Worm (Caenorhabditis elegans) whole organism, L4 larva: ENCODE results near the gene srz-97.

Experiments
- D1046.2 ChIP-seq: fragments of 200-800 bp; sonication (Bioruptor generic); IDR thresholded peaks from 2 replicates; pipeline ENCODE4 v1.3.6; 2022; ENCODE audit warnings: missing genetic modification characterization, missing compliant biosample characterization
- F44E2.7 ChIP-seq: fragments of 200-800 bp; sonication (Bioruptor generic); IDR thresholded peaks from 2 replicates; pipeline ENCODE4 v2.1.2; 2022; ENCODE audit warnings: missing genetic modification characterization, missing compliant biosample characterization
- F49E8.2 ChIP-seq: sonication (generic microtip); optimal IDR thresholded peaks from 2 replicates; lab custom pipeline; 2016; ENCODE audit warnings: missing compliant biosample characterization, mild to moderate bottlenecking, missing genetic modification characterization, borderline replicate concordance
- R02D3.7 ChIP-seq: fragments of 150-350 bp; sonication (generic microtip); optimal IDR thresholded peaks from 3 replicates; lab custom pipeline; 2014; ENCODE audit warnings: missing biosample characterization, missing genetic modification characterization
- Y105C5A.15 ChIP-seq: fragments of 200-800 bp; sonication (Bioruptor generic); IDR thresholded peaks from 2 replicates; pipeline ENCODE4 v1.3.6; 2022; ENCODE audit warnings: missing genetic modification characterization, missing compliant biosample characterization
- ZK337.2 ChIP-seq: fragments of 200-800 bp; sonication (Bioruptor generic); IDR thresholded peaks from 2 replicates; pipeline ENCODE4 v1.3.6; 2022; ENCODE audit warnings: missing genetic modification reagents, missing genetic modification characterization, missing compliant biosample characterization
- aly-2 ChIP-seq: sonication (generic microtip); optimal IDR thresholded peaks from 2 replicates; lab custom pipeline; 2018; ENCODE audit warnings: missing biosample characterization, missing genetic modification characterization
- ceh-20 ChIP-seq: fragments of 200-800 bp; sonication (Bioruptor generic); IDR thresholded peaks from 2 replicates; pipeline ENCODE4 v1.3.6; 2022; ENCODE audit warnings: missing genetic modification reagents, missing genetic modification characterization, missing compliant biosample characterization
- ceh-32 ChIP-seq: sonication (generic microtip); optimal IDR thresholded peaks from 2 replicates; lab custom pipeline; 2016; ENCODE audit warnings: mild to moderate bottlenecking, missing genetic modification characterization, missing compliant biosample characterization; ENCODE audit not compliant: poor library complexity
- cey-2 ChIP-seq: sonication (generic microtip); optimal IDR thresholded peaks from 3 replicates; lab custom pipeline; 2017; ENCODE audit warnings: missing genetic modification characterization, mild to moderate bottlenecking, missing compliant biosample characterization, antibody characterized with exemption, borderline replicate concordance; ENCODE audit not compliant: insufficient read depth
- daf-16 ChIP-seq, 3 experiments: sonication (generic microtip); optimal IDR thresholded peaks; 2 replicates each; lab custom pipeline; 2016 to 2017; ENCODE audit warnings: missing genetic modification characterization in 3 of 3, missing genetic modification reagents in 3 of 3, mild to moderate bottlenecking in 2 of 3, missing compliant biosample characterization in 2 of 3, missing biosample characterization in 1 of 3, moderate library complexity in 1 of 3
- daf-19 ChIP-seq: fragments of 200-800 bp; sonication (Bioruptor generic); conservative IDR thresholded peaks from 2 replicates; pipeline ENCODE4 v1.3.6; 2022; ENCODE audit warnings: missing genetic modification characterization, missing compliant biosample characterization
- dmd-8 ChIP-seq: fragments of 200-800 bp; sonication (Bioruptor generic); IDR thresholded peaks from 2 replicates; pipeline ENCODE4 v1.3.6; 2022; ENCODE audit warnings: missing genetic modification characterization, missing compliant biosample characterization
- dmd-9 ChIP-seq: fragments of 200-800 bp; sonication (Bioruptor generic); IDR thresholded peaks from 2 replicates; pipeline ENCODE4 v1.3.6; 2022; ENCODE audit warnings: missing genetic modification reagents, missing genetic modification characterization, missing compliant biosample characterization
- dpl-1 ChIP-seq: fragments of 150-350 bp; optimal IDR thresholded peaks from 2 replicates; lab custom pipeline; 2014; ENCODE audit warnings: missing biosample characterization, missing genetic modification reagents, missing genetic modification characterization
- egl-27 ChIP-seq: sonication (generic microtip); optimal IDR thresholded peaks from 3 replicates; lab custom pipeline; 2017; ENCODE audit warnings: missing biosample characterization, missing genetic modification reagents, missing genetic modification characterization
- fos-1 ChIP-seq: fragments of 150-350 bp; optimal IDR thresholded peaks from 2 replicates; lab custom pipeline; 2014; ENCODE audit warnings: missing biosample characterization, missing genetic modification characterization
- gei-8 ChIP-seq: fragments of 200-800 bp; sonication (Bioruptor generic); optimal IDR thresholded peaks from 2 replicates; lab custom pipeline; 2018; ENCODE audit warnings: mild to moderate bottlenecking, missing genetic modification characterization, missing compliant biosample characterization
- jun-1 ChIP-seq: fragments of 150-350 bp; optimal IDR thresholded peaks from 2 replicates; lab custom pipeline; 2014; ENCODE audit warnings: missing biosample characterization, missing genetic modification reagents, missing genetic modification characterization
- lim-7 ChIP-seq: fragments of 200-800 bp; sonication (Bioruptor generic); IDR thresholded peaks from 2 replicates; pipeline ENCODE4 v1.3.6; 2022; ENCODE audit warnings: missing genetic modification characterization, missing compliant biosample characterization
- lin-29 ChIP-seq: fragments of 200-800 bp; sonication (Bioruptor generic); IDR thresholded peaks from 2 replicates; pipeline ENCODE4 v1.3.6; 2022; ENCODE audit warnings: missing genetic modification reagents, missing genetic modification characterization, missing compliant biosample characterization
- lin-38 ChIP-seq: fragments of 200-800 bp; sonication (Bioruptor generic); IDR thresholded peaks from 2 replicates; pipeline ENCODE4 v1.3.6; 2022; ENCODE audit warnings: missing genetic modification reagents, missing genetic modification characterization, missing compliant biosample characterization
- lir-3 ChIP-seq: sonication (generic microtip); optimal IDR thresholded peaks from 2 replicates; lab custom pipeline; 2016; ENCODE audit warnings: mild to moderate bottlenecking, missing genetic modification characterization, missing compliant biosample characterization
- lsy-2 ChIP-seq, 2 experiments: fragments of 150-350 bp in 1 of 2; sonication (generic microtip) in 1 of 2; optimal IDR thresholded peaks; 2 replicates each; lab custom pipeline; 2014 to 2017; ENCODE audit warnings: missing biosample characterization in 2 of 2, missing genetic modification characterization in 2 of 2
- madf-9 ChIP-seq: fragments of 200-800 bp; sonication (Bioruptor generic); conservative IDR thresholded peaks from 2 replicates; pipeline ENCODE4 v1.3.6; 2022; ENCODE audit warnings: missing genetic modification reagents, missing genetic modification characterization, missing compliant biosample characterization
- mep-1 ChIP-seq: fragments of 150-350 bp; sonication (generic microtip); optimal IDR thresholded peaks from 3 replicates; lab custom pipeline; 2014; ENCODE audit warnings: missing biosample characterization, missing genetic modification characterization
- mxl-2 ChIP-seq: fragments of 200-800 bp; sonication (Bioruptor generic); conservative IDR thresholded peaks from 2 replicates; pipeline ENCODE4 v1.3.6; 2022; ENCODE audit warnings: missing genetic modification reagents, missing genetic modification characterization, missing compliant biosample characterization
- mxl-3 ChIP-seq: fragments of 200-800 bp; sonication (Bioruptor generic); optimal IDR thresholded peaks from 2 replicates; lab custom pipeline; 2018; ENCODE audit warnings: mild to moderate bottlenecking, missing genetic modification characterization, missing compliant biosample characterization
- nhr-111 ChIP-seq: fragments of 200-800 bp; sonication (Bioruptor generic); optimal IDR thresholded peaks from 2 replicates; lab custom pipeline; 2018; ENCODE audit warnings: mild to moderate bottlenecking, missing genetic modification characterization, missing compliant biosample characterization
- nhr-41 ChIP-seq: fragments of 200-800 bp; sonication (Bioruptor generic); IDR thresholded peaks from 2 replicates; pipeline ENCODE4 v1.3.6; 2022; ENCODE audit warnings: missing genetic modification reagents, missing genetic modification characterization, missing compliant biosample characterization
- nhr-6 ChIP-seq: fragments of 150-350 bp; optimal IDR thresholded peaks from 2 replicates; lab custom pipeline; 2014; ENCODE audit warnings: missing biosample characterization, missing genetic modification characterization
- nhr-76 ChIP-seq: fragments of 150-350 bp; optimal IDR thresholded peaks from 2 replicates; lab custom pipeline; 2014; ENCODE audit warnings: missing biosample characterization, missing genetic modification characterization
- pha-4 ChIP-seq, 2 experiments: fragments of 150-350 bp in 1 of 2; fragments of 200-800 bp in 1 of 2; sonication (Bioruptor generic) in 1 of 2; IDR thresholded peaks in 1 of 2; optimal IDR thresholded peaks in 1 of 2; 2 replicates each; pipeline versions ENCODE4 v1.3.6 to Lab custom; 2014 to 2022; ENCODE audit warnings: missing genetic modification characterization in 2 of 2, missing genetic modification reagents in 2 of 2, missing biosample characterization in 1 of 2, missing compliant biosample characterization in 1 of 2
- pqm-1 ChIP-seq: sonication (generic microtip); optimal IDR thresholded peaks from 2 replicates; lab custom pipeline; 2017; ENCODE audit warnings: missing biosample characterization, missing genetic modification characterization
- saeg-2 ChIP-seq: fragments of 200-800 bp; sonication (Bioruptor generic); IDR thresholded peaks from 2 replicates; pipeline ENCODE4 v1.3.6; 2022; ENCODE audit warnings: missing genetic modification reagents, missing genetic modification characterization, missing compliant biosample characterization
- skn-1 ChIP-seq: fragments of 150-350 bp; optimal IDR thresholded peaks from 2 replicates; lab custom pipeline; 2014; ENCODE audit warnings: missing biosample characterization, missing genetic modification characterization
- spr-1 ChIP-seq: sonication (generic microtip); optimal IDR thresholded peaks from 2 replicates; lab custom pipeline; 2016; ENCODE audit warnings: mild to moderate bottlenecking, missing genetic modification characterization, missing compliant biosample characterization
- unc-130 ChIP-seq: sonication (generic microtip); optimal IDR thresholded peaks from 2 replicates; lab custom pipeline; 2016; ENCODE audit warnings: missing genetic modification reagents, missing genetic modification characterization, missing compliant biosample characterization
- unc-62 ChIP-seq, 3 experiments: fragments of 150-350 bp in 1 of 3; sonication (generic microtip); optimal IDR thresholded peaks in 2 of 3; peaks in 1 of 3; 1 replicate in 1 of 3; 2 replicates in 2 of 3; lab custom pipeline; 2014 to 2017; ENCODE audit warnings: missing biosample characterization in 3 of 3, missing genetic modification characterization in 3 of 3, missing genetic modification reagents in 3 of 3, missing genotype in 1 of 3
- zfp-2 ChIP-seq: sonication (generic microtip); optimal IDR thresholded peaks from 2 replicates; lab custom pipeline; 2016; ENCODE audit warnings: mild to moderate bottlenecking, missing genetic modification characterization, missing compliant biosample characterization
- zip-11 ChIP-seq: fragments of 200-800 bp; sonication (Bioruptor generic); IDR thresholded peaks from 2 replicates; pipeline ENCODE4 v1.3.6; 2022; ENCODE audit warnings: missing genetic modification characterization, missing compliant biosample characterization
- ztf-7 ChIP-seq: fragments of 150-350 bp; optimal IDR thresholded peaks from 2 replicates; lab custom pipeline; 2014; ENCODE audit warnings: missing biosample characterization, missing genetic modification characterization

The srz-97 gene

DNA sequence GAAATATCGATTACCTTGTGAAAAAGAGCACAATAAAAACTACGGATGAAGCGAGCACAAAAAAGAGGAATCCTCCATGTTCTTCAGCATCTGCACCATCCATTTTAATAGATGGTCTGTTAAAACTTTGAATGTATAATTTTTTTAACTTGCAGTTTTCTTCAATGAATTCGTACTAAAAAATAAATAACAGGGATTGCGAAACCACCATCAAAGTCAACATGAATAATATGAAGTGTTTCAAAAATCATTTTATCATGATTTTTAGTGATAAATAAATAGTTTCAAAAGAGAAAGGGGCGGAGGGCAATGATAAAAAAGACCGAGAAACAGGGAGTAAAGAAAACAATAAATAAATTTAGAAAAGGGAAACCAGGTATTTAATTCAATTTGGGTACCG lies 46.7 kb downstream of the srz-97 start, which contains the start of gene dhs-22:
Gene dhs-22, minus strand, starts transcription at position 116 of the 400 bp plus-strand sequence.
- TF ChIP-seq dpl-1 (GFP tag; lab: Kevin White, UChicago) (no peak), mep-1 (tag; lab: Kevin White, UChicago) (peak; percentile 36), pha-4 (GFP tag; IDR thresholded peaks at IDR 0.05; lab: Robert Waterston, UW) (peak; percentile 49; the same call in 1 of the 2 replicates), pha-4 (tag; optimal IDR thresholded peaks at IDR 0.05; lab: Kevin White, UChicago) (no peak), egl-27 (tag; lab: Kevin White, UChicago) (no peak), lir-3 (no peak), daf-16 (GFP tag; optimal IDR thresholded peaks at IDR 0.05; lab: Kevin White, UChicago) (no peak), daf-16 (tag; optimal IDR thresholded peaks at IDR 0.05; lab: Kevin White, UChicago) (peak; percentile 81), lsy-2 (tag; optimal IDR thresholded peaks at IDR 0.05; lab: Kevin White, UChicago) (no peak), pqm-1 (peak; percentile 24), lin-38 (GFP tag; lab: Robert Waterston, UW) (0 out of 2 replicates have a peak, but pooled peaks have one; percentile 44), nhr-41 (GFP tag; lab: Robert Waterston, UW) (no peak)

DNA sequence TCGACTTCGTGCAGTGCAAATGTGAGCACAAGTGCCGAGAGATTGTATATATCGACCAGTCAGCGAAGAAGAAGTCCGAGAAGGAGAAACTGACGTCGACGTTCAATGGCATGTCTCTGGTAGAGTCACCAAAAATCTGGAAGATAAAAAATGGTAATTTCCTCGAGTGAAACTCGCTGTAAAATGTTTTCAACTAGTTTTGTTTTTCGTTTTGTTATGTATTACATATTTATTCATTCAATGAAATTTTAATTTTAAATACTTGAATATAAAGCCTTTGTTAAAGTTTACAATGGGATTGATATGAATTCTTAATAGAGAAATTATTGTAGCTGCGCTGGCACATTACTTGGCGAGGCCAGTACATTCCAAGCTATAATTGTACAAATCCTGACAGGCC lies 48.2 kb downstream of the srz-97 start:
- TF ChIP-seq aly-2 (tag; lab: Kevin White, UChicago) (no peak), lin-38 (GFP tag; lab: Robert Waterston, UW) (peak; percentile 26; the same call in 1 of the 2 replicates), ztf-7 (tag; lab: Kevin White, UChicago) (no peak)

DNA sequence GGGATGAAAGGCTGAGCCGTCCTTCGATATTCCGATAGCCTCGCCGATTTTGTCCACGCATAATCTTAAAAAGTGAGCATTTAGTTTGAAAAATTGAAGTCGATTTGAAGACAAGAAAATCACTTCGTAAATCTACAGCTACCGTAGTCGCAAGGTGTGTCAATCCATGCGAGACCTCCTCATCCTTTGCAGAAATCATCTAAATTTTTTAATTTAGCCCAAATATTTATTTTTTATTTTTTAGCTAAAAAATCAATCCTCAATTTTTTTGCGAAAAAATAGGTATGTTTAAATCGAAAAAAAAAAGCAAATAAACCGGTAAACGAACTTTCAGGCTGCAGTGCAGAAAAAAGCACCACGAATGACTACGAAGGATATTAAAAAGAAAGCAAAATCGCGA lies 50.3 kb downstream of the srz-97 start, which contains the start of the genes nxf-2 and set-31:
Gene nxf-2, minus strand, starts transcription at position 101 of the 400 bp plus-strand sequence.
Gene set-31, plus strand, starts transcription at position 169 of the 400 bp plus-strand sequence.
- TF ChIP-seq unc-62 (GFP tag; optimal IDR thresholded peaks at IDR 0.05 in 1 of 2; lab: Kevin White, UChicago) (peak in 1 of 2 experiments; percentile 19), unc-62 (tag; optimal IDR thresholded peaks at IDR 0.05; lab: Kevin White, UChicago) (no peak), lsy-2 (tag; optimal IDR thresholded peaks at IDR 0.05; lab: Kevin White, UChicago) (peak in 1 of 2 experiments; percentile 19), skn-1 (no peak), ceh-20 (GFP tag; lab: Robert Waterston, UW) (no peak), aly-2 (tag; lab: Kevin White, UChicago) (no peak), F49E8.2 (no peak), nhr-76 (tag; lab: Kevin White, UChicago) (no peak), Y105C5A.15 (no peak), daf-19 (GFP tag; lab: Robert Waterston, UW) (no peak), daf-16 (GFP tag; optimal IDR thresholded peaks at IDR 0.05; lab: Kevin White, UChicago) (no peak), daf-16 (tag; optimal IDR thresholded peaks at IDR 0.05; lab: Kevin White, UChicago) (no peak), D1046.2 (GFP tag; lab: Robert Waterston, UW) (no peak), zfp-2 (tag; lab: Kevin White, UChicago) (no peak), R02D3.7 (tag; lab: Kevin White, UChicago) (peak; percentile 39), lin-29 (GFP tag; lab: Robert Waterston, UW) (no peak), mep-1 (tag; lab: Kevin White, UChicago) (no peak), lim-7 (GFP tag; lab: Robert Waterston, UW) (no peak), jun-1 (tag; lab: Kevin White, UChicago) (no peak), mxl-3 (GFP tag; lab: Kevin White, UChicago) (no peak), mxl-2 (GFP tag; lab: Robert Waterston, UW) (no peak), madf-9 (GFP tag; lab: Robert Waterston, UW) (no peak), ceh-32 (tag; lab: Kevin White, UChicago) (no peak)

DNA sequence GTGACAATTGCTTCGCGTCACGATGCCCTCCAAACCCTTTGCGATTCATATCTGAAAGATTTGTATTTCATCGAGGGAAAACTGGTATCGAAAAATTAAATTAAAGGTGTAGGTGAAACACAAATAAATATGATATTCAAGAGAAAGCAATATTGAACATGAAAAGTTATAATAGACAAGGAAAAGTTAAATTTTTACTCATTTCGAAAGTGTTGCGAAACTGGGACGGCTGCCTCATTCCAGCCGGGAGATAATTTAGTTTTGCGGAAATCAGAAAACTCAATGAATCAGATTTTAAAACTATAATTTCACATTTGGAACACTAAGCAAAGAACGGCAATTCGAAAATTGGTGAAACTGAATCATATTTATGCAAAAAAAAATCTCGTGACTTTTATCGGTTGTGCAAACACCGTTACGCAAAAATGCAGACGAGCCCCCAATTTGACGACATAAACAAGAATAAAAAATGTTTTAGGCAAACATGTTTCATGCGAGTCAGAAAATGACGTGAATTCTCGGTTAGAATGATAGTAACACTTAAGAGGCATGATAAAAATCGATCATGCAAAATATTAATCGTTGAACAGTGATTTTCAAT lies 53.0 kb downstream of the srz-97 start, which contains the start of the genes nxf-1 and C15H11.11:
Gene nxf-1, minus strand, starts transcription at position 51 of the 601 bp plus-strand sequence.
Gene C15H11.11, plus strand, starts transcription at position 536 of the 601 bp plus-strand sequence.
- TF ChIP-seq saeg-2 (GFP tag; lab: Robert Waterston, UW) (no peak), dmd-8 (GFP tag; lab: Robert Waterston, UW) (no peak), dmd-9 (GFP tag; lab: Robert Waterston, UW) (no peak), zip-11 (no peak), unc-130 (no peak), jun-1 (tag; lab: Kevin White, UChicago) (no peak), nhr-111 (GFP tag; lab: Kevin White, UChicago) (no peak), cey-2 (tag; lab: Kevin White, UChicago) (no peak), ztf-7 (tag; lab: Kevin White, UChicago) (peak; percentile 74), fos-1 (no peak), dpl-1 (GFP tag; lab: Kevin White, UChicago) (peak; percentile 68), egl-27 (tag; lab: Kevin White, UChicago) (no peak), nhr-6 (tag; lab: Kevin White, UChicago) (peak; percentile 73), gei-8 (GFP tag; lab: Kevin White, UChicago) (no peak), spr-1 (tag; lab: Kevin White, UChicago) (peak; percentile 35), nhr-41 (GFP tag; lab: Robert Waterston, UW) (no peak), ZK337.2 (GFP tag; lab: Robert Waterston, UW) (no peak), F44E2.7 (GFP tag; lab: Robert Waterston, UW) (no peak)
